Fruit fly (Drosophila melanogaster) whole organism, embryonic: ENCODE measurements around the gene ben.

Experiments used
- Bgb ChIP-seq: fragments of 200-800 bp; sonication (Bioruptor generic); IDR thresholded peaks from 2 replicates; pipeline ENCODE4 v1.3.6; 2022; ENCODE audit warnings: missing biosample characterization, missing genetic modification characterization; ENCODE audit not compliant: partially characterized antibody
- CG10366 ChIP-seq: fragments of 200-800 bp; sonication (Bioruptor generic); IDR thresholded peaks from 2 replicates; pipeline ENCODE4 v1.3.6; 2022; ENCODE audit warnings: missing biosample characterization, missing genetic modification characterization
- CG11695 ChIP-seq: fragments of 200-800 bp; sonication (Bioruptor generic); IDR thresholded peaks from 3 replicates; pipeline ENCODE4 v1.3.6; 2022; ENCODE audit warnings: missing biosample characterization, missing genetic modification characterization
- CG12744 ChIP-seq: fragments of 200-800 bp; sonication (Bioruptor generic); optimal IDR thresholded peaks from 2 replicates; lab custom pipeline; 2016; ENCODE audit warnings: missing biosample characterization, missing genetic modification characterization
- CG14441 ChIP-seq: fragments of 200-800 bp; sonication (Bioruptor generic); IDR thresholded peaks from 2 replicates; pipeline ENCODE4 v1.3.6; 2022; ENCODE audit warnings: missing biosample characterization, missing genetic modification characterization
- CG15269 ChIP-seq: fragments of 200-800 bp; sonication (Bioruptor generic); optimal IDR thresholded peaks from 2 replicates; lab custom pipeline; 2018; ENCODE audit warnings: missing biosample characterization, mild to moderate bottlenecking, missing genetic modification characterization, moderate library complexity
- CG15514 ChIP-seq: fragments of 200-800 bp; sonication (Bioruptor generic); optimal IDR thresholded peaks from 3 replicates; lab custom pipeline; 2017; ENCODE audit warnings: missing biosample characterization, missing genetic modification characterization, mild to moderate bottlenecking, moderate library complexity, missing genetic modification reagents
- CG15601 ChIP-seq: fragments of 200-800 bp; sonication (Bioruptor generic); optimal IDR thresholded peaks from 3 replicates; lab custom pipeline; 2019; ENCODE audit warnings: missing biosample characterization, mild to moderate bottlenecking, missing genetic modification characterization, moderate library complexity
- CG1647 ChIP-seq: fragments of 200-800 bp; sonication (Bioruptor generic); optimal IDR thresholded peaks from 3 replicates; lab custom pipeline; 2016; ENCODE audit warnings: missing biosample characterization, missing genetic modification characterization
- CG16815 ChIP-seq: fragments of 200-800 bp; sonication (Bioruptor generic); optimal IDR thresholded peaks from 3 replicates; lab custom pipeline; 2017; ENCODE audit warnings: missing biosample characterization, mild to moderate bottlenecking, missing genetic modification characterization
- CG1832 ChIP-seq: fragments of 200-800 bp; sonication (Bioruptor generic); optimal IDR thresholded peaks from 2 replicates; lab custom pipeline; 2017; ENCODE audit warnings: missing biosample characterization, mild to moderate bottlenecking, missing genetic modification characterization, inconsistent platforms
- CG3065 ChIP-seq: fragments of 200-800 bp; sonication (Bioruptor generic); optimal IDR thresholded peaks from 2 replicates; lab custom pipeline; 2016; ENCODE audit warnings: missing biosample characterization, missing genetic modification characterization
- CG42726 ChIP-seq: fragments of 200-800 bp; sonication (Bioruptor generic); IDR thresholded peaks from 2 replicates; pipeline ENCODE4 v1.3.6; 2022; ENCODE audit warnings: missing biosample characterization, missing genetic modification characterization; ENCODE audit not compliant: partially characterized antibody
- CG6654 ChIP-seq: fragments of 200-800 bp; sonication (Bioruptor generic); optimal IDR thresholded peaks from 2 replicates; lab custom pipeline; 2017; ENCODE audit warnings: missing biosample characterization, mild to moderate bottlenecking, missing genetic modification characterization
- CG6854 ChIP-seq: fragments of 200-800 bp; sonication (Bioruptor generic); optimal IDR thresholded peaks from 3 replicates; lab custom pipeline; 2017; ENCODE audit warnings: missing biosample characterization, mild to moderate bottlenecking, missing genetic modification characterization
- CG8281 ChIP-seq: fragments of 200-800 bp; sonication (Bioruptor generic); optimal IDR thresholded peaks from 2 replicates; lab custom pipeline; 2018; ENCODE audit warnings: missing biosample characterization, mild to moderate bottlenecking, missing genetic modification characterization, moderate library complexity
- CG9609 ChIP-seq: fragments of 200-800 bp; sonication (Bioruptor generic); optimal IDR thresholded peaks from 3 replicates; lab custom pipeline; 2016; ENCODE audit warnings: missing biosample characterization, missing genetic modification characterization
- CG9727 ChIP-seq: fragments of 200-800 bp; sonication (Bioruptor generic); optimal IDR thresholded peaks from 3 replicates; lab custom pipeline; 2017; ENCODE audit warnings: missing biosample characterization, mild to moderate bottlenecking, missing genetic modification characterization
- Chrac-16 ChIP-seq: fragments of 200-800 bp; sonication (Bioruptor generic); optimal IDR thresholded peaks from 3 replicates; lab custom pipeline; 2016; ENCODE audit warnings: missing biosample characterization, missing genetic modification characterization
- E2f1 ChIP-seq: fragments of 200-800 bp; sonication (Bioruptor generic); IDR thresholded peaks from 2 replicates; pipeline ENCODE4 v1.3.6; 2022; ENCODE audit warnings: missing biosample characterization, missing genetic modification characterization
- Ets65A ChIP-seq: fragments of 200-800 bp; sonication (Bioruptor generic); peaks from one replicate; lab custom pipeline; 2016; ENCODE audit warnings: missing biosample characterization, missing genetic modification characterization
- GATAe ChIP-seq: fragments of 200-800 bp; sonication (Bioruptor generic); conservative IDR thresholded peaks from 2 replicates; pipeline ENCODE4 v1.3.6; 2022; ENCODE audit warnings: missing biosample characterization, missing genetic modification characterization
- H15 ChIP-seq: fragments of 200-800 bp; sonication (Bioruptor generic); IDR thresholded peaks from 3 replicates; pipeline ENCODE4 v1.3.6; 2022; ENCODE audit warnings: missing biosample characterization, missing genetic modification characterization
- HLH3B ChIP-seq: fragments of 200-800 bp; sonication (Bioruptor generic); IDR thresholded peaks from 2 replicates; pipeline ENCODE4 v1.3.6; 2022; ENCODE audit warnings: missing biosample characterization, missing genetic modification characterization
- HmgZ ChIP-seq: fragments of 200-800 bp; sonication (Bioruptor generic); optimal IDR thresholded peaks from 2 replicates; lab custom pipeline; 2018; ENCODE audit warnings: missing biosample characterization, mild to moderate bottlenecking, missing genetic modification characterization
- Max ChIP-seq: fragments of 200-800 bp; sonication (Bioruptor generic); optimal IDR thresholded peaks from 2 replicates; lab custom pipeline; 2016; ENCODE audit warnings: missing biosample characterization, mild to moderate bottlenecking, missing genetic modification characterization
- Sin3A ChIP-seq: fragments of >200 bp; optimal IDR thresholded peaks from 2 replicates; lab custom pipeline; 2018
- Ssrp ChIP-seq: fragments of 200-800 bp; sonication (Bioruptor generic); optimal IDR thresholded peaks from 2 replicates; lab custom pipeline; 2018; ENCODE audit warnings: missing biosample characterization, mild to moderate bottlenecking, missing genetic modification characterization, moderate library complexity
- Vsx1 ChIP-seq: fragments of 200-800 bp; sonication (Bioruptor generic); optimal IDR thresholded peaks from 2 replicates; lab custom pipeline; 2017; ENCODE audit warnings: missing biosample characterization, mild to moderate bottlenecking, missing genetic modification characterization, missing genetic modification reagents
- abd-A ChIP-seq: fragments of 200-800 bp; sonication (Bioruptor generic); optimal IDR thresholded peaks from 3 replicates; lab custom pipeline; 2019; ENCODE audit warnings: missing biosample characterization, mild to moderate bottlenecking, missing genetic modification characterization, moderate library complexity
- ash1 ChIP-seq: fragments of 200-800 bp; sonication (Bioruptor generic); optimal IDR thresholded peaks from 2 replicates; lab custom pipeline; 2018; ENCODE audit warnings: missing biosample characterization, mild to moderate bottlenecking, missing genetic modification characterization
- bowl ChIP-seq: fragments of 200-800 bp; sonication (Bioruptor generic); IDR thresholded peaks from 2 replicates; pipeline ENCODE4 v1.3.6; 2022; ENCODE audit warnings: missing biosample characterization, missing genetic modification characterization
- caup ChIP-seq: fragments of 200-800 bp; sonication (Bioruptor generic); optimal IDR thresholded peaks from 3 replicates; lab custom pipeline; 2017; ENCODE audit warnings: missing biosample characterization, mild to moderate bottlenecking, missing genetic modification characterization, moderate library complexity; ENCODE audit not compliant: severe bottlenecking
- da ChIP-seq: fragments of 200-800 bp; sonication (Bioruptor generic); optimal IDR thresholded peaks from 2 replicates; lab custom pipeline; 2016; ENCODE audit warnings: missing biosample characterization, missing genetic modification characterization
- disco-r ChIP-seq: fragments of 200-800 bp; sonication (Bioruptor generic); optimal IDR thresholded peaks from 2 replicates; lab custom pipeline; 2016; ENCODE audit warnings: missing biosample characterization, missing genetic modification characterization
- ems ChIP-seq: fragments of 200-800 bp; sonication (Bioruptor generic); optimal IDR thresholded peaks from 3 replicates; lab custom pipeline; 2016; ENCODE audit warnings: missing biosample characterization, missing genetic modification characterization
- ewg ChIP-seq: fragments of 200-800 bp; sonication (Bioruptor generic); optimal IDR thresholded peaks from 3 replicates; lab custom pipeline; 2017; ENCODE audit warnings: mild to moderate bottlenecking, missing biosample characterization, missing genetic modification reagents, missing genetic modification characterization
- fd64A ChIP-seq: fragments of 200-800 bp; sonication (Bioruptor generic); optimal IDR thresholded peaks from 3 replicates; lab custom pipeline; 2018; ENCODE audit warnings: missing biosample characterization, mild to moderate bottlenecking, missing genetic modification characterization
- ftz-f1 ChIP-seq: fragments of 200-800 bp; sonication (Bioruptor generic); optimal IDR thresholded peaks from 2 replicates; lab custom pipeline; 2016; ENCODE audit warnings: missing biosample characterization, missing genetic modification characterization
- gcm2 ChIP-seq: fragments of 200-800 bp; sonication (Bioruptor generic); optimal IDR thresholded peaks from 2 replicates; lab custom pipeline; 2016; ENCODE audit warnings: missing biosample characterization, missing genetic modification characterization
- odd ChIP-seq: fragments of 200-800 bp; sonication (Bioruptor generic); optimal IDR thresholded peaks from 2 replicates; lab custom pipeline; 2017; ENCODE audit warnings: missing biosample characterization, mild to moderate bottlenecking, missing genetic modification characterization
- ranshi ChIP-seq: fragments of 200-800 bp; sonication (Bioruptor generic); IDR thresholded peaks from 2 replicates; pipeline ENCODE4 v1.3.6; 2022; ENCODE audit warnings: missing biosample characterization, missing genetic modification characterization
- sens ChIP-seq: fragments of 200-800 bp; sonication (Bioruptor generic); peaks from one replicate; lab custom pipeline; 2016; ENCODE audit warnings: missing biosample characterization, missing genetic modification characterization
- sens-2 ChIP-seq: fragments of 200-800 bp; sonication (Bioruptor generic); IDR thresholded peaks from 2 replicates; pipeline ENCODE4 v1.3.6; 2022; ENCODE audit warnings: missing biosample characterization, missing genetic modification characterization
- shn ChIP-seq: fragments of 200-800 bp; sonication (Bioruptor generic); optimal IDR thresholded peaks from 3 replicates; lab custom pipeline; 2016; ENCODE audit warnings: missing biosample characterization, missing genetic modification characterization
- sqz ChIP-seq: fragments of 200-800 bp; sonication (Bioruptor generic); optimal IDR thresholded peaks from 3 replicates; lab custom pipeline; 2018; ENCODE audit warnings: missing biosample characterization, mild to moderate bottlenecking, missing genetic modification characterization
- stwl ChIP-seq: fragments of 200-800 bp; sonication (Bioruptor generic); optimal IDR thresholded peaks from 3 replicates; lab custom pipeline; 2018; ENCODE audit warnings: missing biosample characterization, mild to moderate bottlenecking, missing genetic modification characterization, moderate library complexity
- vnd ChIP-seq: fragments of 200-800 bp; sonication (Bioruptor generic); IDR thresholded peaks from 3 replicates; pipeline ENCODE4 v1.3.6; 2022; ENCODE audit warnings: missing biosample characterization, missing genetic modification characterization; ENCODE audit not compliant: partially characterized antibody

ben gene

DNA sequence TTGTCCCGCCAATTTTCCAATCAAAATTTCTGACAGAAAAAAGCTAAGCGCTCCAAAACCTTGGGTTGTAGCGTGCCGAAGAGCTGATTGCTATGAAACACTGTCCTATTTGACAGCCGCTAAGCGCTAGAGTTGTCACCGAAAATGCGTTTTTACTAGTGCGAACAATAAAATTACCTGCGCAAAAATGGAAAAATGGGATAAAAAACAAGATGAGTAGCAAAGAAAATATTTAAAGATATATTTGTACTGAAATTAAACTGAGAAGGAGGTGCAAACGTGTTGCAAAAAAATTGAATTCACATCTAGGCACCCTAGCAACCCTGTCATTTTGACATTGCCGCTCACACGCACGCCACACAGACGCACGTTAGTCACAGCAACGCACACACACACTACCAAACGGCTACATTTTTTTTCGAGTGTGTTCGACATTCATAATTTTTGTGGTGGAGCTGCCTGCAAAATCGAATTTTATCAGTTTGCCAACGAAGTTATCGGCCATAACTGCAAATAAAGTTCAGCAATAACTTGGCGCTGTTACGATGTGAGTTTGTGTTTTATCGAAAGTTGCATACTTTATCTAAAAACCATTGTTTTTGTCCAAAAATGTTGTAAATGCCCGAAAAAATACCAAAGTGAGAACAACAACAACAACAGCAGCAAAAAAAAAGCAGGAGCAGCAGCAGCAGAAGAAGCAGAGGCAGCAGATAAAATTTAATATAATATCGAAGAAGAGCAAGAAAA, at the start of gene ben (continued):
- TF ChIP-seq ewg: peak; percentile 83
- no peak for TF ChIP-seq Bgb (GFP tag; lab: Robert Waterston, UW)
- no peak; the same call in 1 of the 2 replicates for TF ChIP-seq sens-2 (GFP tag; lab: Robert Waterston, UW)
- peak; percentile 68 for TF ChIP-seq CG15514
- peak; percentile 54 for TF ChIP-seq CG3065 (GFP tag; lab: Kevin White, UChicago)
- TF ChIP-seq E2f1 (GFP tag; lab: Robert Waterston, UW): peak; percentile 85
- TF ChIP-seq CG1647: peak; percentile 68
- peak; percentile 75 for TF ChIP-seq CG15601 (tag; lab: Kevin White, UChicago)
- peak; percentile 88 for TF ChIP-seq CG16815 (GFP tag; lab: Kevin White, UChicago)
- no peak for TF ChIP-seq CG1832 (GFP tag; lab: Kevin White, UChicago)
- peak; percentile 74 for TF ChIP-seq CG10366
- TF ChIP-seq CG12744 (GFP tag; lab: Kevin White, UChicago): peak; percentile 62
- TF ChIP-seq Sin3A (lab: Kevin White, UChicago): peak; percentile 95
- peak; percentile 83 for TF ChIP-seq shn (GFP tag; lab: Kevin White, UChicago)
- TF ChIP-seq CG8281 (tag; lab: Kevin White, UChicago): peak; percentile 56
- peak; percentile 51 for TF ChIP-seq Vsx1
- no peak for TF ChIP-seq CG6854 (GFP tag; lab: Kevin White, UChicago)
- TF ChIP-seq Ets65A: peak; percentile 99
- no peak for TF ChIP-seq GATAe (GFP tag; lab: Robert Waterston, UW)
- peak; percentile 75; the same call in 2 of the 3 replicates for TF ChIP-seq CG11695 (GFP tag; lab: Robert Waterston, UW)
- peak; percentile 61 for TF ChIP-seq disco-r (GFP tag; lab: Kevin White, UChicago)
- peak; percentile 66 for TF ChIP-seq sqz (GFP tag; lab: Kevin White, UChicago)
- TF ChIP-seq vnd (GFP tag; lab: Robert Waterston, UW): 0 out of 3 replicates have a peak, but pooled peaks have one; percentile 28
- TF ChIP-seq HLH3B (GFP tag; lab: Robert Waterston, UW): peak; percentile 78
- TF ChIP-seq bowl: no peak
- peak; percentile 37 for TF ChIP-seq da (GFP tag; lab: Kevin White, UChicago)
- peak; percentile 76 for TF ChIP-seq CG9609 (GFP tag; lab: Kevin White, UChicago)
- TF ChIP-seq CG15269 (tag; lab: Kevin White, UChicago): no peak
- peak; percentile 90 for TF ChIP-seq Chrac-16 (GFP tag; lab: Kevin White, UChicago)
- TF ChIP-seq stwl (tag; lab: Kevin White, UChicago): peak; percentile 84
- peak; percentile 34 for TF ChIP-seq abd-A (tag; lab: Kevin White, UChicago)
- TF ChIP-seq ems (GFP tag; lab: Kevin White, UChicago): peak; percentile 74
- peak; percentile 80 for TF ChIP-seq CG14441 (GFP tag; lab: Robert Waterston, UW)
- no peak; the same call in 1 of the 2 replicates for TF ChIP-seq ranshi
- TF ChIP-seq gcm2 (GFP tag; lab: Kevin White, UChicago): peak; percentile 50
- peak; percentile 60 for TF ChIP-seq odd (GFP tag; lab: Kevin White, UChicago)
- no peak for TF ChIP-seq fd64A (GFP tag; lab: Kevin White, UChicago)
- TF ChIP-seq CG9727: peak; percentile 87
- TF ChIP-seq HmgZ (tag; lab: Kevin White, UChicago): peak; percentile 75
- TF ChIP-seq Ssrp (tag; lab: Kevin White, UChicago): no peak
- 0 out of 2 replicates have a peak, but pooled peaks have one; percentile 22 for TF ChIP-seq CG42726 (GFP tag; lab: Robert Waterston, UW)
- no peak for TF ChIP-seq ftz-f1
- TF ChIP-seq Max (GFP tag; lab: Kevin White, UChicago): peak; percentile 64
- TF ChIP-seq CG6654 (GFP tag; lab: Kevin White, UChicago): peak; percentile 53
- TF ChIP-seq caup (GFP tag; lab: Kevin White, UChicago): peak; percentile 77
- peak; percentile 98 for TF ChIP-seq sens (GFP tag; lab: Kevin White, UChicago)
- TF ChIP-seq H15: peak; percentile 73; the same call in 1 of the 3 replicates
- no peak for TF ChIP-seq ash1 (GFP tag; lab: Kevin White, UChicago)
